Worm (Caenorhabditis elegans): Measurements from ENCODE around the gene AC7.3.

Gene AC7.3

DNA sequence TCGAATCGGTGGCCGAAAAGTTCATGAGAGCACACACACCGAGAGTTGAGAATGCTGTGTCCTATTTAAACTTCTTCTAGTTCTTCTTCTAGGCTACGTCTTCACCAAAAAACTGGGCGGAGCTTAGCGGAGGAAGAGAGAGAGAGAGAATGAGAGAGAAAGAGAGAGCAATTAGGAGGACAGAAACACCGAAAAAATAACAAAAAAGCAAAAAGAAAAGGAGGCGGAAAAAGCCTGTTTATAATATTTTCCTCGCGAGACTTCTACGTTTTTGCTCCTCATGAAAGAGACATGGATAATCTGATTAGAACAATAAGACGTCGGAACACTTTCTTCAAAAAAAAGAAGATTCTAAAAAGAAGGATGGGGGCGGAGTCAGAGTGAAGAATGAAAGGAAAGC lies 10.4 kb downstream of the AC7.3 start, which contains the start of gene tkr-3:
tkr-3 (minus strand) TSS at position 101 of the 400 bp plus-strand sequence.
- TF ChIP-seq ceh-82 (tag; optimal IDR thresholded peaks at IDR 0.05) (no peak), nhr-23 (tag; optimal IDR thresholded peaks at IDR 0.05) (no peak), F13H6.1 (tag; optimal IDR thresholded peaks at IDR 0.05) (no peak), lin-13 (GFP tag; optimal IDR thresholded peaks at IDR 0.05) (no peak), mdl-1 (tag; optimal IDR thresholded peaks at IDR 0.05) (no peak), unc-55 (GFP tag; optimal IDR thresholded peaks at IDR 0.05) (no peak), C34F6.9 (tag; optimal IDR thresholded peaks at IDR 0.05) (no peak), mbf-1 (tag; optimal IDR thresholded peaks at IDR 0.05) (no peak), elt-1 (tag; optimal IDR thresholded peaks at IDR 0.05) (no peak), zag-1 (tag; optimal IDR thresholded peaks at IDR 0.05) (no peak), nhr-129 (tag; optimal IDR thresholded peaks at IDR 0.05) (no peak), alr-1 (tag; optimal IDR thresholded peaks at IDR 0.05) (no peak), egl-27 (tag; optimal IDR thresholded peaks at IDR 0.05) (no peak), lin-11 (tag; optimal IDR thresholded peaks at IDR 0.05) (no peak), lin-39 (tag; optimal IDR thresholded peaks at IDR 0.05) (no peak), nhr-12 (tag; optimal IDR thresholded peaks at IDR 0.05) (no peak), ztf-4 (tag; optimal IDR thresholded peaks at IDR 0.05) (no peak)

DNA sequence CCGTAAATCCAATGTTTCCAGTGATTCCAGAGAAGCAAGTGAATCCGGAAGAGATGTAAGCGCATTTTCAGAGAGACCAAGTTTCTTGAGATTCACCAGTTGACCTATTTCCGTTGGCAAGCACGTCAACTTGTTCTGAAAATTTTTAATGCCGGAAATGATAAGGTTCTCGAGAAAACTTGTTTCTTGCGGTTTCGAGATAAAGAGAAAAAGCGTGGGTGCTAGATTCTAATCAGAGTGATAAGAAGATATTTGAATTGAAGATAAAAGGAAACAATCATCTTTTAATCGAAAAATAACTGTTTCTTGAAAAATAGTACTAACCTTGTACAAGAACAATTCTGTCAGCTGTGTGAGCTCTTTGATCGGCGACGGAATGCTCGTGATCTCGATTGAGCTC lies 20.1 kb downstream of the AC7.3 start:
- TF ChIP-seq elt-3 (tag; optimal IDR thresholded peaks at IDR 0.05) (no peak), fos-1 (tag; optimal IDR thresholded peaks at IDR 0.05) (peak; percentile 45)

DNA sequence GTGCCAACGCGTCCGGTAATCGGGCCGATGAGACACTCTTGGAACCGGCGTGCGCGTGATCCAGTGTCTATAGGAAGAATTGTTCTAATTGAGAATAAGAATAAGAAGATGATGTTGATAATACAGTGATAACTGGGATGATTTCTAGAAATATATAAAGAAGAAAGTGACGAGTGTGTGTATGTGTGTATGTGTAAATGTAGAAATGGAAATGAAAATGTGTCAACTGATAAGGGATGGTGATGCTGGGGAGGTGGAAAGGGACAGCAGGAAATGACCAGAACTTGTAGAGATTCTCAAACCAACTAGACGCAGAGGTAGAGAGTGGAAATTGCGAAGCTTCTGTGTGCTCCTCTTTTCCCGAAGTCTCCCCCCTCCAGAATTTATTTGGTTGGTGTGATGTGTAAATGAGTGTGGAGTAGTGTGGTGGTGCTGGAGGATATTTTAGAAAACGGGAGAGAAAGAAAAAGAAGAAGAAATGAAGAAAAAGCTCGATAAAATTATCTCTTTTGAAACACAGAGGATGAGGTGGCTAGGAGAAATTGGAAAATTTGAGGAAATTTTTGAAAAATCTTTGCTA lies 22.2 kb downstream of the AC7.3 start:
- TF ChIP-seq sma-3 (GFP tag; optimal IDR thresholded peaks at IDR 0.05) = peak; percentile 27
- no peak for TF ChIP-seq mbf-1 (tag; optimal IDR thresholded peaks at IDR 0.05)
- TF ChIP-seq mdl-1 (tag; optimal IDR thresholded peaks at IDR 0.05) = no peak
- TF ChIP-seq egl-27 (tag; optimal IDR thresholded peaks at IDR 0.05) = no peak
- peak; percentile 49 for TF ChIP-seq unc-55 (GFP tag; optimal IDR thresholded peaks at IDR 0.05)
- no peak for TF ChIP-seq unc-62 (GFP tag; optimal IDR thresholded peaks at IDR 0.05)
- peak; percentile 7 for TF ChIP-seq zag-1 (tag; optimal IDR thresholded peaks at IDR 0.05)
- TF ChIP-seq nhr-11 (tag; optimal IDR thresholded peaks at IDR 0.05) = no peak
- peak; percentile 26 for TF ChIP-seq sma-9 (GFP tag; optimal IDR thresholded peaks at IDR 0.05)
- no peak for TF ChIP-seq sma-9 (tag; optimal IDR thresholded peaks at IDR 0.05)
- no peak for TF ChIP-seq nhr-23 (tag; optimal IDR thresholded peaks at IDR 0.05)
- peak; percentile 91 for TF ChIP-seq fos-1 (tag; optimal IDR thresholded peaks at IDR 0.05)
- TF ChIP-seq nhr-77 (tag; optimal IDR thresholded peaks at IDR 0.05) = no peak
- no peak for TF ChIP-seq alr-1 (tag; optimal IDR thresholded peaks at IDR 0.05)
- TF ChIP-seq nhr-237 (tag; optimal IDR thresholded peaks at IDR 0.05) = no peak
- peak in 1 of 2 experiments; percentile 44 for TF ChIP-seq lsy-2 (tag; optimal IDR thresholded peaks at IDR 0.05)
- TF ChIP-seq nhr-21 (tag; optimal IDR thresholded peaks at IDR 0.05) = peak; percentile 43
- peak; percentile 41 for TF ChIP-seq C34F6.9 (tag; optimal IDR thresholded peaks at IDR 0.05)
- TF ChIP-seq nhr-12 (tag; optimal IDR thresholded peaks at IDR 0.05) = no peak
- peak; percentile 79 for TF ChIP-seq blmp-1 (tag; optimal IDR thresholded peaks at IDR 0.05; ENCODE audit: insufficient read depth)
- peak; percentile 41 for TF ChIP-seq F13H6.1 (tag; optimal IDR thresholded peaks at IDR 0.05)
- peak; percentile 33 for TF ChIP-seq crh-2 (tag; optimal IDR thresholded peaks at IDR 0.05)
- TF ChIP-seq nhr-129 (tag; optimal IDR thresholded peaks at IDR 0.05) = peak; percentile 24
- no peak for TF ChIP-seq mab-5 (tag; optimal IDR thresholded peaks at IDR 0.05)

DNA sequence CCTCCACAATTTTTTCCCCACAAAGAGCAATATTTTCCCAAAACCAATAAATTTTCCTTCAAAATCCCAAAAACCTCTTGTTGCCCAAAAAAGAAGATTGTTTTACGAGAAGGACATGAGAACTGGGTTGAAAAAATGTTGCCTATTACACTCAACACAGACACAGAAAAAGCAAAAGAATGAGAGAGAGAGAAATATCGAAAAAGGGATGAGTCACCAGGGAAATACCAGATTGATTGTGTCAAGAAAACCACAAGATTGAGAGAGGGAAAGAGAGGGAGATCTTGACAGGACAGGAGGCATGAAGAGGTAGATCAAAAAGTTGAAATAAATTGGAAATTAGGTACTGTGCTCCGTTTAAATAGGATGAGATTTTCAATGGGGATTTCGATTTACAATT lies 23.2 kb downstream of the AC7.3 start:
- TF ChIP-seq C34F6.9 (tag; optimal IDR thresholded peaks at IDR 0.05) (peak; percentile 24), dmd-4 (tag; optimal IDR thresholded peaks at IDR 0.05) (no peak), mab-5 (tag; optimal IDR thresholded peaks at IDR 0.05) (peak; percentile 34), nhr-129 (tag; optimal IDR thresholded peaks at IDR 0.05) (peak; percentile 9), lsy-2 (tag; optimal IDR thresholded peaks at IDR 0.05) (peak in 1 of 2 experiments; percentile 12), ceh-82 (tag; optimal IDR thresholded peaks at IDR 0.05) (no peak), fos-1 (tag; optimal IDR thresholded peaks at IDR 0.05) (peak; percentile 90), nhr-10 (tag; optimal IDR thresholded peaks at IDR 0.05) (no peak), ceh-16 (tag; optimal IDR thresholded peaks at IDR 0.05) (no peak)

DNA sequence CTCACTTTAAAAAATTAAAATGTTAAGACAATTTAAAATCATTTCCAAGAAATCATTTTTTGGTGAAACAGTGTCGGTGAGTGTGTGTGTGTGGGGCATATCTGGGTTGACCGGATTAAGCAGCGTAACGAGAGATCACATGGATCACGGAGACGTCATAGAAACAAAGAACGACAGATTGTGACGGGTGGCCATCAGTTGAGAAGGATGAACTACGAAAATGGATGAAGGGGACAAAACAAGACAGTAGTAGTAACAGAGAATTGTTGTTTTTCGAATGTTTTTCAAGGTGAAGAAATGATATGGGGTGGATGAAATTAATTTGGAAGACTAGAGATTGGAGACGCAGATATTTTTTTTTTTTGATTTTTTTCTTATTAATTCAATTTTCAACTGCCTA lies 24.9 kb downstream of the AC7.3 start:
- TF ChIP-seq sma-3 (GFP tag; optimal IDR thresholded peaks at IDR 0.05) = peak; percentile 5
- no peak for TF ChIP-seq sma-9 (GFP tag; optimal IDR thresholded peaks at IDR 0.05)
- no peak for TF ChIP-seq sma-9 (tag; optimal IDR thresholded peaks at IDR 0.05)

Data from whole organism, L2 larva.